Worm (Caenorhabditis elegans) whole organism, mixed stage, embryonic: ENCODE measurements around the gene T27A10.5.
A peak's percentile ranks its signal among the peaks of the same experiment; 100 is the strongest.

Experiments used
- bed-3 ChIP-seq: fragments of 200-800 bp; sonication (Bioruptor generic); optimal IDR thresholded peaks from 3 replicates; lab custom pipeline; 2018; ENCODE audit warnings: mild to moderate bottlenecking, missing genetic modification characterization, moderate library complexity, missing compliant biosample characterization
- blmp-1 ChIP-seq: fragments of 150-350 bp; optimal IDR thresholded peaks from 2 replicates; lab custom pipeline; 2014; ENCODE audit warnings: missing biosample characterization, missing genetic modification characterization
- drap-1 ChIP-seq: fragments of 200-800 bp; sonication (Bioruptor generic); optimal IDR thresholded peaks from 3 replicates; lab custom pipeline; 2018; ENCODE audit warnings: mild to moderate bottlenecking, missing genetic modification characterization, missing compliant biosample characterization
- elt-1 ChIP-seq: sonication (generic microtip); optimal IDR thresholded peaks from 2 replicates; lab custom pipeline; 2017; ENCODE audit warnings: missing genetic modification characterization, mild to moderate bottlenecking, missing compliant biosample characterization, antibody characterized with exemption, moderate library complexity, borderline replicate concordance; ENCODE audit not compliant: insufficient read depth
- lin-13 ChIP-seq: fragments of 150-350 bp; optimal IDR thresholded peaks from 2 replicates; lab custom pipeline; 2014; ENCODE audit warnings: missing biosample characterization, missing genetic modification characterization
- nhr-12 ChIP-seq: fragments of 150-350 bp; optimal IDR thresholded peaks from 2 replicates; lab custom pipeline; 2014; ENCODE audit warnings: missing biosample characterization, missing genetic modification characterization
- nhr-2 ChIP-seq: fragments of 150-350 bp; optimal IDR thresholded peaks from 2 replicates; lab custom pipeline; 2014; ENCODE audit warnings: missing biosample characterization, missing genetic modification characterization
- nhr-237 ChIP-seq: fragments of 150-350 bp; optimal IDR thresholded peaks from 2 replicates; lab custom pipeline; 2014; ENCODE audit warnings: missing biosample characterization, missing genetic modification characterization
- pha-4 ChIP-seq: fragments of 150-350 bp; optimal IDR thresholded peaks from 2 replicates; lab custom pipeline; 2018; ENCODE audit warnings: missing biosample characterization, missing genetic modification reagents, missing genetic modification characterization
- snpc-4 ChIP-seq: fragments of 150-350 bp; optimal IDR thresholded peaks from 2 replicates; lab custom pipeline; 2014; ENCODE audit warnings: missing biosample characterization, missing genetic modification characterization
- tbx-8 ChIP-seq: fragments of 200-800 bp; sonication (Bioruptor generic); optimal IDR thresholded peaks from 2 replicates; lab custom pipeline; 2018; ENCODE audit warnings: mild to moderate bottlenecking, missing genetic modification characterization, moderate library complexity, missing compliant biosample characterization
- unc-39 ChIP-seq: fragments of 150-350 bp; optimal IDR thresholded peaks from 2 replicates; lab custom pipeline; 2014; ENCODE audit warnings: missing biosample characterization, missing genetic modification characterization
- unc-62 ChIP-seq: fragments of 150-350 bp; optimal IDR thresholded peaks from 2 replicates; lab custom pipeline; 2014; ENCODE audit warnings: missing biosample characterization, missing genetic modification reagents, missing genetic modification characterization

- TF ChIP-seq elt-1 (tag; lab: Kevin White, UChicago) (no peak), lin-13 (tag; lab: Kevin White, UChicago) (no peak), snpc-4 (tag; lab: Kevin White, UChicago) (no peak), unc-62 (peak; percentile 1), nhr-2 (no peak), nhr-12 (tag; lab: Kevin White, UChicago) (no peak), pha-4 (tag; lab: Kevin White, UChicago) (no peak), drap-1 (GFP tag; lab: Kevin White, UChicago) (no peak), tbx-8 (GFP tag; lab: Kevin White, UChicago) (no peak), blmp-1 (tag; lab: Kevin White, UChicago) (no peak), unc-39 (tag; lab: Kevin White, UChicago) (no peak), nhr-237 (tag; lab: Kevin White, UChicago) (no peak), bed-3 (GFP tag; lab: Kevin White, UChicago) (no peak)
Observed at ce11 chrX:3599860-3600259, 26.5 kb upstream of the T27A10.5 start.
